Worm (Caenorhabditis elegans) whole organism, L3 larva: ENCODE measurements around the gene lin-18.

Source experiments
- R02D3.7 ChIP-seq: fragments of 150-350 bp; optimal IDR thresholded peaks from 2 replicates; lab custom pipeline; 2014; ENCODE audit warnings: missing biosample characterization, missing genetic modification characterization
- ZK546.5 ChIP-seq: sonication (generic microtip); optimal IDR thresholded peaks from 2 replicates; lab custom pipeline; 2017; ENCODE audit warnings: missing biosample characterization, missing genetic modification characterization
- ceh-16 ChIP-seq: sonication (generic microtip); optimal IDR thresholded peaks from 2 replicates; lab custom pipeline; 2017; ENCODE audit warnings: missing biosample characterization, missing genetic modification characterization
- ceh-28 ChIP-seq: fragments of 150-350 bp; optimal IDR thresholded peaks from 2 replicates; lab custom pipeline; 2014; ENCODE audit warnings: missing biosample characterization, missing genetic modification reagents, missing genetic modification characterization
- ceh-9 ChIP-seq: sonication (generic microtip); optimal IDR thresholded peaks from 2 replicates; lab custom pipeline; 2018; ENCODE audit warnings: missing biosample characterization, missing genetic modification characterization
- daf-12 ChIP-seq: fragments of 150-350 bp; optimal IDR thresholded peaks from 2 replicates; lab custom pipeline; 2014; ENCODE audit warnings: missing biosample characterization, missing genetic modification reagents, missing genetic modification characterization
- egl-27 ChIP-seq: sonication (generic microtip); optimal IDR thresholded peaks from 4 replicates; lab custom pipeline; 2017; ENCODE audit warnings: missing biosample characterization, missing genetic modification reagents, missing genetic modification characterization
- egl-5 ChIP-seq: fragments of 150-350 bp; optimal IDR thresholded peaks from 2 replicates; lab custom pipeline; 2017; ENCODE audit warnings: missing biosample characterization, missing genetic modification reagents, missing genetic modification characterization, inconsistent platforms
- elt-1 ChIP-seq: fragments of 150-350 bp; optimal IDR thresholded peaks from 2 replicates; lab custom pipeline; 2014; ENCODE audit warnings: missing biosample characterization, missing genetic modification characterization
- elt-2 ChIP-seq: sonication (generic microtip); optimal IDR thresholded peaks from 2 replicates; lab custom pipeline; 2016; ENCODE audit warnings: missing genetic modification reagents, mild to moderate bottlenecking, missing genetic modification characterization, missing compliant biosample characterization
- elt-3 ChIP-seq, 3 experiments: fragments of 150-350 bp in 1 of 3; sonication (generic microtip) in 2 of 3; optimal IDR thresholded peaks; 2 replicates in 2 of 3; 4 replicates in 1 of 3; lab custom pipeline; 2014 to 2017; ENCODE audit warnings: missing biosample characterization in 3 of 3, missing genetic modification characterization in 3 of 3
- eor-1 ChIP-seq, 2 experiments: fragments of 150-350 bp; optimal IDR thresholded peaks; 2 replicates each; lab custom pipeline; 2014 to 2018; ENCODE audit warnings: missing biosample characterization in 2 of 2, missing genetic modification characterization in 2 of 2
- fkh-10 ChIP-seq: sonication (generic microtip); optimal IDR thresholded peaks from 2 replicates; lab custom pipeline; 2017; ENCODE audit warnings: missing biosample characterization, missing genetic modification reagents, missing genetic modification characterization
- fkh-2 ChIP-seq: fragments of 150-350 bp; optimal IDR thresholded peaks from 2 replicates; lab custom pipeline; 2014; ENCODE audit warnings: missing biosample characterization, missing genetic modification reagents, missing genetic modification characterization
- jun-1 ChIP-seq: fragments of 150-350 bp; optimal IDR thresholded peaks from 2 replicates; lab custom pipeline; 2014; ENCODE audit warnings: missing biosample characterization, missing genetic modification reagents, missing genetic modification characterization
- lsy-12 ChIP-seq: sonication (generic microtip); optimal IDR thresholded peaks from 2 replicates; lab custom pipeline; 2016; ENCODE audit warnings: mild to moderate bottlenecking, missing genetic modification characterization, missing compliant biosample characterization
- mml-1 ChIP-seq: fragments of 150-350 bp; sonication (generic microtip); optimal IDR thresholded peaks from 3 replicates; lab custom pipeline; 2014; ENCODE audit warnings: missing biosample characterization, missing genetic modification characterization
- nfya-1 ChIP-seq: sonication (generic microtip); optimal IDR thresholded peaks from 2 replicates; lab custom pipeline; 2017; ENCODE audit warnings: missing genetic modification characterization, mild to moderate bottlenecking, missing compliant biosample characterization, antibody characterized with exemption, moderate library complexity; ENCODE audit not compliant: insufficient read depth
- nhr-11 ChIP-seq: fragments of 150-350 bp; optimal IDR thresholded peaks from 2 replicates; lab custom pipeline; 2014; ENCODE audit warnings: missing biosample characterization, missing genetic modification characterization
- nhr-12 ChIP-seq: fragments of 150-350 bp; optimal IDR thresholded peaks from 2 replicates; lab custom pipeline; 2014; ENCODE audit warnings: missing biosample characterization, missing genetic modification characterization
- nhr-23 ChIP-seq: fragments of 150-350 bp; optimal IDR thresholded peaks from 2 replicates; lab custom pipeline; 2014; ENCODE audit warnings: missing biosample characterization, missing genetic modification reagents, missing genetic modification characterization
- nhr-237 ChIP-seq: fragments of 150-350 bp; optimal IDR thresholded peaks from 2 replicates; lab custom pipeline; 2014; ENCODE audit warnings: missing biosample characterization, missing genetic modification characterization
- nhr-25 ChIP-seq: sonication (generic microtip); optimal IDR thresholded peaks from 2 replicates; lab custom pipeline; 2017; ENCODE audit warnings: missing biosample characterization, missing genetic modification characterization
- nhr-43 ChIP-seq: sonication (generic microtip); optimal IDR thresholded peaks from 2 replicates; lab custom pipeline; 2016; ENCODE audit warnings: mild to moderate bottlenecking, missing genetic modification characterization, missing compliant biosample characterization; ENCODE audit not compliant: poor library complexity, severe bottlenecking
- nhr-76 ChIP-seq: fragments of 150-350 bp; sonication (generic microtip); optimal IDR thresholded peaks from 5 replicates; lab custom pipeline; 2014; ENCODE audit warnings: missing biosample characterization, missing genetic modification characterization
- nhr-77 ChIP-seq: fragments of 150-350 bp; optimal IDR thresholded peaks from 2 replicates; lab custom pipeline; 2014; ENCODE audit warnings: missing biosample characterization, missing genetic modification characterization
- pha-4 ChIP-seq: fragments of 150-350 bp; optimal IDR thresholded peaks from 2 replicates; lab custom pipeline; 2014; ENCODE audit warnings: missing biosample characterization, missing genetic modification reagents, missing genetic modification characterization
- pqm-1 ChIP-seq: fragments of 150-350 bp; optimal IDR thresholded peaks from 2 replicates; lab custom pipeline; 2017; ENCODE audit warnings: missing biosample characterization, missing genetic modification characterization, inconsistent platforms
- sea-2 ChIP-seq: fragments of 150-350 bp; sonication (generic microtip); optimal IDR thresholded peaks from 4 replicates; lab custom pipeline; 2014; ENCODE audit warnings: missing biosample characterization, missing genetic modification reagents, missing genetic modification characterization
- skn-1 ChIP-seq: fragments of 150-350 bp; optimal IDR thresholded peaks from 2 replicates; lab custom pipeline; 2014; ENCODE audit warnings: missing biosample characterization, missing genetic modification characterization
- unc-39 ChIP-seq: sonication (generic microtip); optimal IDR thresholded peaks from 4 replicates; lab custom pipeline; 2017; ENCODE audit warnings: missing biosample characterization, missing genetic modification characterization
- unc-62 ChIP-seq: fragments of 150-350 bp; sonication (generic microtip); optimal IDR thresholded peaks from 4 replicates; lab custom pipeline; 2014; ENCODE audit warnings: missing biosample characterization, missing genetic modification reagents, missing genetic modification characterization
- zag-1 ChIP-seq: fragments of 150-350 bp; optimal IDR thresholded peaks from 2 replicates; lab custom pipeline; 2014; ENCODE audit warnings: missing biosample characterization, missing genetic modification characterization
- ztf-11 ChIP-seq: fragments of 150-350 bp; optimal IDR thresholded peaks from 2 replicates; lab custom pipeline; 2014; ENCODE audit warnings: missing biosample characterization, missing genetic modification characterization
- ztf-4 ChIP-seq: fragments of 150-350 bp; optimal IDR thresholded peaks from 2 replicates; lab custom pipeline; 2014; ENCODE audit warnings: missing biosample characterization, missing genetic modification characterization

Gene lin-18

DNA sequence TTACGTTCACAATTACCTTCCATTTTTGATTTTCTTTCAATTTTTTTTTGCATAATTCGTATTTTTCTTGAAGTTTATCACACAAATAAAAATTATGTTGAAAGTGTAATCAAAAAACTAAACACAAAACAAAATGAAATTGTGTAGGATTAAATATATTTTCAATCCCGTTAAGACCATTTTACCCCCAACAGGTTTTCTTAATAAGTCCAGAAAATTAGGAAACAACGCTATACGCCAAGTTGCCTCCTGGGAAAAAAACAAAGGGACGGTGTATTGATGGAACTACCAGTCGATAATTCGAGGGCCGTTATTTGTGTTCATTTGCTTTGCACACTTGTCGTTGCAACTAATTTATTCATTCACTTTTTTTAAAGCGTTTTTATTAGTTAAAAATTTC lies 38.7 kb upstream of the lin-18 start:
- no peak for TF ChIP-seq zag-1
- no peak for TF ChIP-seq ZK546.5
- TF ChIP-seq unc-62 (GFP tag; lab: Kevin White, UChicago), result no peak
- TF ChIP-seq sea-2 (GFP tag; lab: Kevin White, UChicago), result no peak
- no peak for TF ChIP-seq lsy-12 (tag; lab: Kevin White, UChicago)
- no peak for TF ChIP-seq R02D3.7 (tag; lab: Kevin White, UChicago)
- TF ChIP-seq unc-39 (tag; lab: Kevin White, UChicago), result no peak
- TF ChIP-seq nfya-1 (tag; lab: Kevin White, UChicago), result no peak
- no peak for TF ChIP-seq egl-5 (tag; lab: Kevin White, UChicago)
- no peak for TF ChIP-seq daf-12 (tag; lab: Kevin White, UChicago)
- TF ChIP-seq nhr-77, result no peak
- no peak for TF ChIP-seq fkh-10 (GFP tag; lab: Kevin White, UChicago)
- TF ChIP-seq nhr-43 (tag; lab: Kevin White, UChicago), result no peak
- no peak for TF ChIP-seq ceh-28 (tag; lab: Kevin White, UChicago)
- no peak for TF ChIP-seq pqm-1
- no peak for TF ChIP-seq nhr-76 (tag; lab: Kevin White, UChicago)
- no peak for TF ChIP-seq elt-2

DNA sequence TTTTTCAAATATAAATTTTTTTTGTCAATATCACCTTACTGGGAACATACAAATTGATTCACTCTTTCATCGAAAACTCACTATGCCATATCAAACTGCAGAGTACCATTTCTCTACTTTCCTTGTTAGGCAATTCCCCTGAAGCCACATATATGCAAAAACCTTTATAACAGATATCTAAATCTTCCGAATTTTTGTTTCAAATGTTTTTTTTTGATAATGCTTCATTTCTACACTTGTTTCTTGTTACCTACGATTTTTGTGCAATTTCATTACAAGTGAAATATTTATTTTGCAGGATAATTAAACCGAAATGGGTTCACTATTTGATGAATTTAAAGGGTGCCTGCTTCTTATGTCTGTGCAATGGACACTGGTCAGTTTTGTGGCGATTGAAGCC lies 38.3 kb upstream of the lin-18 start, which contains the start of gene T22B2.2:
Gene T22B2.2 (plus strand): TSS at position 301 of the 400 bp plus-strand sequence.
- no peak for TF ChIP-seq elt-3 (tag; optimal IDR thresholded peaks at IDR 0.05; lab: Kevin White, UChicago)
- no peak for TF ChIP-seq unc-39 (tag; lab: Kevin White, UChicago)
- TF ChIP-seq ztf-11, result no peak
- TF ChIP-seq fkh-2 (tag; lab: Kevin White, UChicago), result no peak
- TF ChIP-seq ztf-4 (tag; lab: Kevin White, UChicago), result no peak
- no peak for TF ChIP-seq nhr-11 (tag; lab: Kevin White, UChicago)
- TF ChIP-seq ceh-16, result no peak
- no peak for TF ChIP-seq nhr-25 (tag; lab: Kevin White, UChicago)
- TF ChIP-seq elt-2, result no peak
- TF ChIP-seq R02D3.7 (tag; lab: Kevin White, UChicago), result no peak
- no peak for TF ChIP-seq ceh-28 (tag; lab: Kevin White, UChicago)
- TF ChIP-seq nhr-23 (tag; lab: Kevin White, UChicago), result no peak

DNA sequence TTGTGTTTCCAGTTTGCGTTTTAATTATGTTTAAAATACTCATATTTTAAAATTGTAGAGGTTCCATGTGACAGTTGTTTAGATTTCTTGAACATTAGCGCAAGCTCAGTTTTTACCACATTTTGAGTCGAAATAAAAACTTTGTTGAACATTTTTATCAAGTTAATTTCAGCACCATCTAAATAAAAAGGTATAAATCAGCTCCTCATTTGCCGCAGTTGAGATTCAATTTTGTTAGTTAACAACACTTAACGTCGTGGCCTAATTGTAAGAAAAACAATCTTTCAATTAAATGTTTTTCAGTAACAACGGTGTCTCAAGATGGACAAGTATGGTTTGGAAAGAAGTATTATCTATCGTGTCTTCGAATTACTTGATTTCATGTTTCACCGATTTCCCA lies 37.6 kb upstream of the lin-18 start:
- TF ChIP-seq nhr-237, result no peak
- TF ChIP-seq sea-2 (GFP tag; lab: Kevin White, UChicago), result no peak
- TF ChIP-seq nhr-12, result no peak
- TF ChIP-seq nfya-1 (tag; lab: Kevin White, UChicago), result no peak
- TF ChIP-seq, all 47 proteins: peak for 0

DNA sequence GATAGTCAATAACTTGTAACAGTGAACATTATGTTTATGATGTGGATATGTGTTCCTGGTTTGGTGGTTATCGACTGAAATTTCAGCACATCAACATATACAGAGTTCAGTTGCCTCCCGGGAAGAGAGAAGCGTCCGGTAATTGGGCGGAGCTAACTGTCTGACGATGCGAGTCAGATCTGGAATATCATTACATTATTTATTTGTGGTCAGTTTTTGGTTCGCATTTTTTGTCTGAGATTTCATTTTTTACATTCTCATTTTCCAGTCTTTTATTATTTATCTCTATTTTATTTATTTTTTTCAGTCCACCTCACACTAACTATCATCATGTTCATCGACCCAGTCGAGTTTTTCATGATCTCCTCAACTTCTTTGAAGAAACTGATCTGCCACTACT lies 32.6 kb upstream of the lin-18 start, which contains the start of gene T22B2.1:
Gene T22B2.1 (plus strand): TSS at position 301 of the 400 bp plus-strand sequence.
- TF ChIP-seq nhr-11 (tag; lab: Kevin White, UChicago) (no peak), ztf-4 (tag; lab: Kevin White, UChicago) (no peak), ceh-9 (tag; lab: Kevin White, UChicago) (no peak), daf-12 (tag; lab: Kevin White, UChicago) (no peak), R02D3.7 (tag; lab: Kevin White, UChicago) (no peak), eor-1 (tag; optimal IDR thresholded peaks at IDR 0.05; lab: Kevin White, UChicago) (no peak), pha-4 (tag; lab: Kevin White, UChicago) (no peak), egl-27 (tag; lab: Kevin White, UChicago) (no peak), unc-39 (tag; lab: Kevin White, UChicago) (no peak), zag-1 (no peak), elt-1 (tag; lab: Kevin White, UChicago) (no peak), nhr-23 (tag; lab: Kevin White, UChicago) (no peak), nhr-76 (tag; lab: Kevin White, UChicago) (no peak), skn-1 (tag; lab: Kevin White, UChicago) (no peak), jun-1 (tag; lab: Kevin White, UChicago) (no peak), mml-1 (tag; lab: Kevin White, UChicago) (no peak), nhr-12 (no peak)
- TF ChIP-seq, all 47 proteins: peak for 0
